Worm (Caenorhabditis elegans): ENCODE data around the gene F35H8.4.

Gene F35H8.4

ce11 chrII:9603419-9603818 is 43.6 kb upstream of the F35H8.4 start (continued):
- no peak for TF ChIP-seq ceh-2 (tag; optimal IDR thresholded peaks at IDR 0.05)
- no peak for TF ChIP-seq K09A11.1 (tag; optimal IDR thresholded peaks at IDR 0.05; ENCODE audit: insufficient read depth)
- no peak for TF ChIP-seq ceh-48 (tag; optimal IDR thresholded peaks at IDR 0.05)
- peak; percentile 33 for TF ChIP-seq unc-42 (tag; optimal IDR thresholded peaks at IDR 0.05)
- TF ChIP-seq pqm-1 (tag; optimal IDR thresholded peaks at IDR 0.05): peak; percentile 8
- no peak for TF ChIP-seq eyg-1 (tag; optimal IDR thresholded peaks at IDR 0.05)
- no peak for TF ChIP-seq syd-9 (tag; optimal IDR thresholded peaks at IDR 0.05)
- TF ChIP-seq fkh-6 (tag; optimal IDR thresholded peaks at IDR 0.05): no peak
- TF ChIP-seq C38D4.7 (GFP tag; optimal IDR thresholded peaks at IDR 0.05): no peak
- TF ChIP-seq ceh-22 (tag; optimal IDR thresholded peaks at IDR 0.05): no peak
- TF ChIP-seq ttx-3 (tag; optimal IDR thresholded peaks at IDR 0.05): no peak
- no peak for TF ChIP-seq ztf-16 (tag; optimal IDR thresholded peaks at IDR 0.05)
- TF ChIP-seq unc-3 (GFP tag; conservative IDR thresholded peaks at IDR 0.05): no peak
- no peak for TF ChIP-seq unc-3 (tag; optimal IDR thresholded peaks at IDR 0.05)
- no peak for TF ChIP-seq ceh-9 (tag; optimal IDR thresholded peaks at IDR 0.05)
- TF ChIP-seq lin-11 (tag; optimal IDR thresholded peaks at IDR 0.05): no peak
- no peak for TF ChIP-seq sdc-2 (tag; optimal IDR thresholded peaks at IDR 0.05)
- no peak for TF ChIP-seq nhr-11 (tag; optimal IDR thresholded peaks at IDR 0.05)
- TF ChIP-seq ceh-14 (tag; optimal IDR thresholded peaks at IDR 0.05): no peak
- no peak for TF ChIP-seq tbx-7 (tag; optimal IDR thresholded peaks at IDR 0.05)
- no peak for TF ChIP-seq elt-4 (tag; optimal IDR thresholded peaks at IDR 0.05)
- TF ChIP-seq pros-1 (tag; optimal IDR thresholded peaks at IDR 0.05): peak; percentile 41
- peak; percentile 84 for TF ChIP-seq ceh-18 (tag; optimal IDR thresholded peaks at IDR 0.05)
- peak; percentile 76 for TF ChIP-seq nfya-1 (tag; optimal IDR thresholded peaks at IDR 0.05)

ce11 chrII:9602566-9602965 is 42.7 kb upstream of the F35H8.4 start:
- TF ChIP-seq unc-42 (tag; optimal IDR thresholded peaks at IDR 0.05): no peak

- peak; percentile 40 for TF ChIP-seq hlh-30 (tag; optimal IDR thresholded peaks at IDR 0.05; ENCODE audit: insufficient read depth)
- no peak for TF ChIP-seq ceh-6 (GFP tag; optimal IDR thresholded peaks at IDR 0.05)
Observed at ce11 chrII:9601679-9602078, 41.9 kb upstream of the F35H8.4 start.

ce11 chrII:9601069-9601468 is 41.2 kb upstream of the F35H8.4 start:
- TF ChIP-seq unc-86 (tag; optimal IDR thresholded peaks at IDR 0.05): no peak
- TF ChIP-seq unc-55 (GFP tag; optimal IDR thresholded peaks at IDR 0.05): peak; percentile 76
- TF ChIP-seq rnt-1 (tag; optimal IDR thresholded peaks at IDR 0.05): peak; percentile 29
- TF ChIP-seq hlh-30 (tag; optimal IDR thresholded peaks at IDR 0.05; ENCODE audit: insufficient read depth): peak; percentile 40
- no peak for TF ChIP-seq sox-4 (tag; optimal IDR thresholded peaks at IDR 0.05)
- TF ChIP-seq hlh-13 (GFP tag; optimal IDR thresholded peaks at IDR 0.05): no peak

- TF ChIP-seq ref-2 (tag; optimal IDR thresholded peaks at IDR 0.05) (no peak), unc-42 (tag; optimal IDR thresholded peaks at IDR 0.05) (no peak), ceh-2 (tag; optimal IDR thresholded peaks at IDR 0.05) (no peak), ttx-3 (tag; optimal IDR thresholded peaks at IDR 0.05) (no peak), ahr-1 (tag; optimal IDR thresholded peaks at IDR 0.05) (no peak), sox-2 (GFP tag; IDR thresholded peaks at IDR 0.05) (no peak), tbx-2 (tag; optimal IDR thresholded peaks at IDR 0.05) (no peak)
Observed at ce11 chrII:9600022-9600722, 40.3 kb upstream of the F35H8.4 start.
